Fruit fly (Drosophila melanogaster) whole organism, embryonic: Measurements from ENCODE around the gene UBL3.

Experiments used
- Atf3 ChIP-seq: fragments of 200-800 bp; sonication (Bioruptor generic); optimal IDR thresholded peaks from 3 replicates; lab custom pipeline; 2016; ENCODE audit warnings: missing biosample characterization, missing genetic modification characterization
- BtbVII ChIP-seq: fragments of 200-800 bp; sonication (Bioruptor generic); optimal IDR thresholded peaks from 3 replicates; lab custom pipeline; 2017; ENCODE audit warnings: missing biosample characterization, mild to moderate bottlenecking, missing genetic modification characterization
- CG10431 ChIP-seq: fragments of 200-800 bp; sonication (Bioruptor generic); optimal IDR thresholded peaks from 3 replicates; lab custom pipeline; 2018; ENCODE audit warnings: missing biosample characterization, mild to moderate bottlenecking, missing genetic modification characterization
- CG14710 ChIP-seq: fragments of 200-800 bp; sonication (Bioruptor generic); optimal IDR thresholded peaks from 3 replicates; lab custom pipeline; 2019; ENCODE audit warnings: missing biosample characterization, mild to moderate bottlenecking, missing genetic modification characterization, moderate library complexity
- CG30403 ChIP-seq: fragments of 200-800 bp; sonication (Bioruptor generic); optimal IDR thresholded peaks from 3 replicates; lab custom pipeline; 2016; ENCODE audit warnings: missing biosample characterization, missing genetic modification characterization
- CG32772 ChIP-seq: fragments of 200-800 bp; sonication (Bioruptor generic); IDR thresholded peaks from 2 replicates; pipeline ENCODE4 v1.3.6; 2022; ENCODE audit warnings: missing biosample characterization, missing genetic modification characterization
- CG34224 ChIP-seq: fragments of 200-800 bp; sonication (Bioruptor generic); IDR thresholded peaks from 3 replicates; pipeline ENCODE4 v1.3.6; 2022; ENCODE audit warnings: missing biosample characterization, missing genetic modification characterization; ENCODE audit not compliant: partially characterized antibody
- CG42726 ChIP-seq: fragments of 200-800 bp; sonication (Bioruptor generic); IDR thresholded peaks from 2 replicates; pipeline ENCODE4 v1.3.6; 2022; ENCODE audit warnings: missing biosample characterization, missing genetic modification characterization; ENCODE audit not compliant: partially characterized antibody
- CG7271 ChIP-seq: fragments of 200-800 bp; sonication (Bioruptor generic); optimal IDR thresholded peaks from 2 replicates; lab custom pipeline; 2018; ENCODE audit warnings: missing biosample characterization, mild to moderate bottlenecking, missing genetic modification characterization, moderate library complexity
- CG7839 ChIP-seq: fragments of 200-800 bp; sonication (Bioruptor generic); optimal IDR thresholded peaks from 3 replicates; lab custom pipeline; 2018; ENCODE audit warnings: missing biosample characterization, mild to moderate bottlenecking, missing genetic modification characterization, moderate library complexity
- CG9932 ChIP-seq: fragments of 200-800 bp; sonication (Bioruptor generic); IDR thresholded peaks from 2 replicates; pipeline ENCODE4 v1.3.6; 2022; ENCODE audit warnings: missing biosample characterization, missing genetic modification characterization
- Dbx ChIP-seq: fragments of 200-800 bp; sonication (Bioruptor generic); IDR thresholded peaks from 3 replicates; pipeline ENCODE4 v1.3.6; 2022; ENCODE audit warnings: missing biosample characterization, missing genetic modification characterization
- Rfx ChIP-seq: fragments of 200-800 bp; sonication (Bioruptor generic); IDR thresholded peaks from 2 replicates; pipeline ENCODE4 v1.3.6; 2022; ENCODE audit warnings: missing biosample characterization, missing genetic modification characterization
- ab ChIP-seq: fragments of 200-800 bp; sonication (Bioruptor generic); optimal IDR thresholded peaks from 2 replicates; lab custom pipeline; 2016; ENCODE audit warnings: missing biosample characterization, missing genetic modification characterization
- cwo ChIP-seq: fragments of 200-800 bp; sonication (Bioruptor generic); optimal IDR thresholded peaks from 3 replicates; lab custom pipeline; 2017; ENCODE audit warnings: missing biosample characterization, missing genetic modification characterization, mild to moderate bottlenecking, moderate library complexity, missing genetic modification reagents
- gcm ChIP-seq: fragments of 200-800 bp; sonication (Bioruptor generic); optimal IDR thresholded peaks from 2 replicates; lab custom pipeline; 2019; ENCODE audit warnings: missing biosample characterization, mild to moderate bottlenecking, missing genetic modification characterization, moderate library complexity
- ham ChIP-seq: fragments of 200-800 bp; sonication (Bioruptor generic); IDR thresholded peaks from 2 replicates; pipeline ENCODE4 v1.3.6; 2022; ENCODE audit warnings: missing biosample characterization, missing genetic modification characterization
- hth ChIP-seq: fragments of >200 bp; optimal IDR thresholded peaks from 2 replicates; lab custom pipeline; 2017; ENCODE audit warnings: inconsistent platforms
- jing ChIP-seq: fragments of 200-800 bp; sonication (Bioruptor generic); optimal IDR thresholded peaks from 2 replicates; lab custom pipeline; 2018; ENCODE audit warnings: missing biosample characterization, mild to moderate bottlenecking, missing genetic modification characterization
- lab ChIP-seq: fragments of 200-800 bp; sonication (Bioruptor generic); optimal IDR thresholded peaks from 3 replicates; lab custom pipeline; 2017; ENCODE audit warnings: missing biosample characterization, missing genetic modification characterization, mild to moderate bottlenecking, moderate library complexity, missing genetic modification reagents
- mld ChIP-seq: fragments of 200-800 bp; sonication (Bioruptor generic); IDR thresholded peaks from 3 replicates; pipeline ENCODE4 v1.3.6; 2022; ENCODE audit warnings: missing biosample characterization, missing genetic modification characterization; ENCODE audit not compliant: partially characterized antibody
- nerfin-2 ChIP-seq: fragments of 200-800 bp; sonication (Bioruptor generic); IDR thresholded peaks from 2 replicates; pipeline ENCODE4 v1.3.6; 2022; ENCODE audit warnings: missing biosample characterization, missing genetic modification characterization; ENCODE audit not compliant: partially characterized antibody
- stwl ChIP-seq: fragments of 200-800 bp; sonication (Bioruptor generic); optimal IDR thresholded peaks from 3 replicates; lab custom pipeline; 2018; ENCODE audit warnings: missing biosample characterization, mild to moderate bottlenecking, missing genetic modification characterization, moderate library complexity

The UBL3 gene

dm6 chrX:15802880-15803650 is 49.9 kb downstream of the UBL3 start (continued):
- peak; percentile 32; the same call in 1 of the 2 replicates for TF ChIP-seq CG42726 (GFP tag; lab: Robert Waterston, UW)
- TF ChIP-seq Rfx (GFP tag; lab: Robert Waterston, UW): peak; percentile 56
- TF ChIP-seq CG30403 (GFP tag; lab: Kevin White, UChicago): peak; percentile 10
- TF ChIP-seq CG14710 (tag; lab: Kevin White, UChicago): peak; percentile 28
- no peak for TF ChIP-seq ab (GFP tag; lab: Kevin White, UChicago)
- TF ChIP-seq stwl (tag; lab: Kevin White, UChicago): peak; percentile 42
- TF ChIP-seq CG9932 (GFP tag; lab: Robert Waterston, UW): peak; percentile 62
- TF ChIP-seq cwo (GFP tag; lab: Kevin White, UChicago): no peak
- TF ChIP-seq CG32772 (GFP tag; lab: Robert Waterston, UW): no peak
- no peak for TF ChIP-seq CG7271
- no peak for TF ChIP-seq ham (GFP tag; lab: Robert Waterston, UW)
- peak; percentile 18 for TF ChIP-seq CG7839 (tag; lab: Kevin White, UChicago)
- no peak for TF ChIP-seq jing (GFP tag; lab: Kevin White, UChicago)
- TF ChIP-seq Dbx: 0 out of 3 replicates have a peak, but pooled peaks have one; percentile 16
- peak; percentile 10 for TF ChIP-seq lab (GFP tag; lab: Kevin White, UChicago)
- TF ChIP-seq gcm (GFP tag; lab: Kevin White, UChicago): peak; percentile 21
- TF ChIP-seq hth: no peak
- TF ChIP-seq BtbVII (GFP tag; lab: Kevin White, UChicago): no peak
- TF ChIP-seq CG10431 (GFP tag; lab: Kevin White, UChicago): no peak
- 0 out of 3 replicates have a peak, but pooled peaks have one; percentile 37 for TF ChIP-seq mld (GFP tag; lab: Robert Waterston, UW)
- TF ChIP-seq CG34224: peak; percentile 84
- no peak for TF ChIP-seq Atf3 (GFP tag; lab: Kevin White, UChicago)
- peak; percentile 53; the same call in 1 of the 2 replicates for TF ChIP-seq nerfin-2 (GFP tag; lab: Robert Waterston, UW)
- TF ChIP-seq, all 482 proteins: peak for 126
